Fruit fly (Drosophila melanogaster) whole organism, prepupa: ENCODE measurements around the gene CG17199.
A peak's percentile ranks its signal among the peaks of the same experiment; 100 is the strongest.

Experiments used
- Blimp-1 ChIP-seq: fragments of 200-800 bp; sonication (Bioruptor generic); optimal IDR thresholded peaks from 3 replicates; lab custom pipeline; 2017; ENCODE audit warnings: missing biosample characterization, missing genetic modification characterization, mild to moderate bottlenecking, moderate library complexity, missing genetic modification reagents
- CG10631 ChIP-seq: fragments of 200-800 bp; sonication (Bioruptor generic); optimal IDR thresholded peaks from 2 replicates; lab custom pipeline; 2016; ENCODE audit warnings: missing biosample characterization, missing genetic modification characterization
- CG10669 ChIP-seq: fragments of 200-800 bp; sonication (Bioruptor generic); optimal IDR thresholded peaks from 3 replicates; lab custom pipeline; 2018; ENCODE audit warnings: missing biosample characterization, mild to moderate bottlenecking, missing genetic modification characterization, moderate library complexity
- CG11294 ChIP-seq: fragments of 200-800 bp; sonication (Bioruptor generic); IDR thresholded peaks from 2 replicates; pipeline ENCODE4 v1.3.6; 2022; ENCODE audit warnings: missing biosample characterization, missing genetic modification characterization
- CG11762 ChIP-seq: fragments of 200-800 bp; sonication (Bioruptor generic); optimal IDR thresholded peaks from 3 replicates; lab custom pipeline; 2016; ENCODE audit warnings: missing biosample characterization, missing genetic modification characterization; ENCODE audit not compliant: insufficient read depth
- CG11902 ChIP-seq: fragments of 200-800 bp; sonication (Bioruptor generic); optimal IDR thresholded peaks from 3 replicates; lab custom pipeline; 2016; ENCODE audit warnings: missing biosample characterization, missing genetic modification characterization
- CG15336 ChIP-seq: fragments of 200-800 bp; sonication (Bioruptor generic); IDR thresholded peaks from 2 replicates; pipeline ENCODE4 v1.3.6; 2022; ENCODE audit warnings: missing biosample characterization, missing genetic modification characterization
- CG1621 ChIP-seq: fragments of 200-800 bp; sonication (Bioruptor generic); optimal IDR thresholded peaks from 3 replicates; lab custom pipeline; 2018; ENCODE audit warnings: missing biosample characterization, mild to moderate bottlenecking, missing genetic modification characterization
- CG16779 ChIP-seq: fragments of 200-800 bp; sonication (Bioruptor generic); optimal IDR thresholded peaks from 3 replicates; lab custom pipeline; 2017; ENCODE audit warnings: missing biosample characterization, mild to moderate bottlenecking, missing genetic modification characterization
- CG31627 ChIP-seq: fragments of 200-800 bp; sonication (Bioruptor generic); optimal IDR thresholded peaks from 3 replicates; lab custom pipeline; 2016; ENCODE audit warnings: missing biosample characterization, missing genetic modification characterization
- CG32006 ChIP-seq: fragments of 200-800 bp; sonication (Bioruptor generic); optimal IDR thresholded peaks from 3 replicates; lab custom pipeline; 2017; ENCODE audit warnings: missing biosample characterization, mild to moderate bottlenecking, missing genetic modification characterization
- CG34406 ChIP-seq: fragments of 200-800 bp; sonication (Bioruptor generic); optimal IDR thresholded peaks from 3 replicates; lab custom pipeline; 2016; ENCODE audit warnings: missing biosample characterization, missing genetic modification characterization
- CG3919 ChIP-seq: fragments of 200-800 bp; sonication (Bioruptor generic); optimal IDR thresholded peaks from 3 replicates; lab custom pipeline; 2016; ENCODE audit warnings: missing biosample characterization, missing genetic modification characterization
- CG6163 ChIP-seq: fragments of 200-800 bp; sonication (Bioruptor generic); IDR thresholded peaks from 3 replicates; pipeline ENCODE4 v1.3.6; 2022; ENCODE audit warnings: missing biosample characterization, missing genetic modification characterization
- CG6276 ChIP-seq: fragments of 200-800 bp; sonication (Bioruptor generic); optimal IDR thresholded peaks from 2 replicates; lab custom pipeline; 2017; ENCODE audit warnings: missing biosample characterization, mild to moderate bottlenecking, missing genetic modification characterization
- CG6792 ChIP-seq: fragments of 200-800 bp; sonication (Bioruptor generic); optimal IDR thresholded peaks from 3 replicates; lab custom pipeline; 2016; ENCODE audit warnings: missing biosample characterization, missing genetic modification characterization
- CG6854 ChIP-seq: fragments of 200-800 bp; sonication (Bioruptor generic); optimal IDR thresholded peaks from 2 replicates; lab custom pipeline; 2017; ENCODE audit warnings: missing biosample characterization, mild to moderate bottlenecking, missing genetic modification characterization
- CG7368 ChIP-seq: fragments of 200-800 bp; sonication (Bioruptor generic); optimal IDR thresholded peaks from 3 replicates; lab custom pipeline; 2016; ENCODE audit warnings: missing biosample characterization, missing genetic modification characterization
- CG8119 ChIP-seq: fragments of 200-800 bp; sonication (Bioruptor generic); IDR thresholded peaks from 3 replicates; pipeline ENCODE4 v1.3.6; 2022; ENCODE audit warnings: missing biosample characterization, missing genetic modification characterization
- CG8319 ChIP-seq: fragments of 200-800 bp; sonication (Bioruptor generic); optimal IDR thresholded peaks from 3 replicates; lab custom pipeline; 2016; ENCODE audit warnings: missing biosample characterization, missing genetic modification characterization
- CG8632 ChIP-seq: fragments of 200-800 bp; sonication (Bioruptor generic); optimal IDR thresholded peaks from 3 replicates; lab custom pipeline; 2016; ENCODE audit warnings: missing biosample characterization, missing genetic modification characterization
- CG9139 ChIP-seq: fragments of 200-800 bp; sonication (Bioruptor generic); optimal IDR thresholded peaks from 3 replicates; lab custom pipeline; 2017; ENCODE audit warnings: missing biosample characterization, mild to moderate bottlenecking, missing genetic modification characterization
- Eip75B ChIP-seq: fragments of 200-800 bp; sonication (Bioruptor generic); optimal IDR thresholded peaks from 3 replicates; lab custom pipeline; 2016; ENCODE audit warnings: missing biosample characterization, missing genetic modification characterization
- Eip78C ChIP-seq: fragments of 200-800 bp; sonication (Bioruptor generic); peaks from one replicate; lab custom pipeline; 2016; ENCODE audit warnings: missing biosample characterization, missing genetic modification characterization
- Ets21C ChIP-seq: fragments of 200-800 bp; sonication (Bioruptor generic); optimal IDR thresholded peaks from 3 replicates; lab custom pipeline; 2016; ENCODE audit warnings: missing biosample characterization, missing genetic modification characterization
- Ets96B ChIP-seq: fragments of 200-800 bp; optimal IDR thresholded peaks from 2 replicates; lab custom pipeline; 2019; ENCODE audit warnings: missing biosample characterization, mild to moderate bottlenecking, missing genetic modification characterization, moderate library complexity
- Gug ChIP-seq: fragments of 200-800 bp; sonication (Bioruptor generic); IDR thresholded peaks from 2 replicates; pipeline ENCODE4 v1.3.6; 2022; ENCODE audit warnings: missing biosample characterization, missing genetic modification characterization
- Hr38 ChIP-seq: sonication (Bioruptor generic); optimal IDR thresholded peaks from 2 replicates; lab custom pipeline; 2016; ENCODE audit warnings: missing biosample characterization, missing genetic modification characterization
- Hr39 ChIP-seq: fragments of 200-800 bp; sonication (Bioruptor generic); optimal IDR thresholded peaks from 2 replicates; lab custom pipeline; 2016; ENCODE audit warnings: missing biosample characterization, missing genetic modification characterization
- Hr4 ChIP-seq: fragments of 200-800 bp; sonication (Bioruptor generic); optimal IDR thresholded peaks from 3 replicates; lab custom pipeline; 2016; ENCODE audit warnings: missing biosample characterization, missing genetic modification characterization
- Lpt ChIP-seq: fragments of 200-800 bp; sonication (Bioruptor generic); optimal IDR thresholded peaks from 3 replicates; lab custom pipeline; 2016; ENCODE audit warnings: missing biosample characterization, missing genetic modification characterization
- Met ChIP-seq: fragments of 200-800 bp; sonication (Bioruptor generic); optimal IDR thresholded peaks from 3 replicates; lab custom pipeline; 2016; ENCODE audit warnings: missing biosample characterization, missing genetic modification characterization
- OdsH ChIP-seq: fragments of 200-800 bp; sonication (Bioruptor generic); optimal IDR thresholded peaks from 3 replicates; lab custom pipeline; 2016; ENCODE audit warnings: missing biosample characterization, missing genetic modification characterization
- Smox ChIP-seq: fragments of 200-800 bp; sonication (Bioruptor generic); optimal IDR thresholded peaks from 3 replicates; lab custom pipeline; 2016; ENCODE audit warnings: missing biosample characterization, missing genetic modification characterization
- Sox102F ChIP-seq: fragments of 200-800 bp; sonication (Bioruptor generic); optimal IDR thresholded peaks from 2 replicates; lab custom pipeline; 2016; ENCODE audit warnings: missing biosample characterization, mild to moderate bottlenecking, missing genetic modification characterization
- Sox14 ChIP-seq: fragments of 200-800 bp; sonication (Bioruptor generic); optimal IDR thresholded peaks from 3 replicates; lab custom pipeline; 2016; ENCODE audit warnings: missing biosample characterization, missing genetic modification characterization
- Sox15 ChIP-seq: fragments of 200-800 bp; sonication (Bioruptor generic); optimal IDR thresholded peaks from 3 replicates; lab custom pipeline; 2016; ENCODE audit warnings: missing biosample characterization, missing genetic modification characterization
- achi ChIP-seq: fragments of 200-800 bp; sonication (Bioruptor generic); optimal IDR thresholded peaks from 3 replicates; lab custom pipeline; 2016; ENCODE audit warnings: missing biosample characterization, missing genetic modification characterization
- acj6 ChIP-seq: fragments of 200-800 bp; sonication (Bioruptor generic); optimal IDR thresholded peaks from 3 replicates; lab custom pipeline; 2016; ENCODE audit warnings: missing biosample characterization, missing genetic modification characterization
- cyc ChIP-seq: fragments of 200-800 bp; sonication (Bioruptor generic); optimal IDR thresholded peaks from 3 replicates; lab custom pipeline; 2016; ENCODE audit warnings: missing biosample characterization, missing genetic modification characterization
- dac ChIP-seq: fragments of 200-800 bp; sonication (Bioruptor generic); optimal IDR thresholded peaks from 2 replicates; lab custom pipeline; 2017; ENCODE audit warnings: missing biosample characterization, mild to moderate bottlenecking, missing genetic modification characterization
- dsx ChIP-seq: fragments of 200-800 bp; optimal IDR thresholded peaks from 3 replicates; lab custom pipeline; 2019; ENCODE audit warnings: missing biosample characterization, mild to moderate bottlenecking, missing genetic modification characterization, moderate library complexity; ENCODE audit not compliant: poor library complexity, severe bottlenecking
- eg ChIP-seq: fragments of 200-800 bp; sonication (Bioruptor generic); IDR thresholded peaks from 3 replicates; pipeline ENCODE4 v1.3.6; 2022; ENCODE audit warnings: missing biosample characterization, missing genetic modification characterization
- fd59A ChIP-seq: fragments of 200-800 bp; sonication (Bioruptor generic); optimal IDR thresholded peaks from 2 replicates; lab custom pipeline; 2017; ENCODE audit warnings: missing biosample characterization, mild to moderate bottlenecking, missing genetic modification characterization, missing genetic modification reagents
- fd85E ChIP-seq: fragments of 200-800 bp; sonication (Bioruptor generic); optimal IDR thresholded peaks from 3 replicates; lab custom pipeline; 2016; ENCODE audit warnings: missing biosample characterization, missing genetic modification characterization
- lz ChIP-seq: fragments of 200-800 bp; sonication (Bioruptor generic); optimal IDR thresholded peaks from 3 replicates; lab custom pipeline; 2016; ENCODE audit warnings: missing biosample characterization, missing genetic modification characterization
- net ChIP-seq: fragments of 200-800 bp; sonication (Bioruptor generic); optimal IDR thresholded peaks from 3 replicates; lab custom pipeline; 2016; ENCODE audit warnings: missing biosample characterization, missing genetic modification characterization
- pdm3 ChIP-seq: fragments of 200-800 bp; sonication (Bioruptor generic); optimal IDR thresholded peaks from 3 replicates; lab custom pipeline; 2016; ENCODE audit warnings: missing biosample characterization, missing genetic modification characterization
- ss ChIP-seq, 2 experiments: fragments of 200-800 bp; sonication (Bioruptor generic); optimal IDR thresholded peaks; 2 replicates in 1 of 2; 3 replicates in 1 of 2; lab custom pipeline; 2017 to 2018; ENCODE audit warnings: mild to moderate bottlenecking in 2 of 2, missing biosample characterization in 2 of 2, missing genetic modification characterization in 2 of 2, moderate library complexity in 1 of 2
- svp ChIP-seq: fragments of 200-800 bp; sonication (Bioruptor generic); peaks from one replicate; lab custom pipeline; 2016; ENCODE audit warnings: missing biosample characterization, missing genetic modification characterization
- topi ChIP-seq: fragments of 200-800 bp; sonication (Bioruptor generic); optimal IDR thresholded peaks from 3 replicates; lab custom pipeline; 2016; ENCODE audit warnings: missing biosample characterization, missing genetic modification characterization
- vri ChIP-seq: fragments of 200-800 bp; sonication (Bioruptor generic); optimal IDR thresholded peaks from 3 replicates; lab custom pipeline; 2016; ENCODE audit warnings: missing biosample characterization, mild to moderate bottlenecking, missing genetic modification characterization

CG17199 gene

DNA sequence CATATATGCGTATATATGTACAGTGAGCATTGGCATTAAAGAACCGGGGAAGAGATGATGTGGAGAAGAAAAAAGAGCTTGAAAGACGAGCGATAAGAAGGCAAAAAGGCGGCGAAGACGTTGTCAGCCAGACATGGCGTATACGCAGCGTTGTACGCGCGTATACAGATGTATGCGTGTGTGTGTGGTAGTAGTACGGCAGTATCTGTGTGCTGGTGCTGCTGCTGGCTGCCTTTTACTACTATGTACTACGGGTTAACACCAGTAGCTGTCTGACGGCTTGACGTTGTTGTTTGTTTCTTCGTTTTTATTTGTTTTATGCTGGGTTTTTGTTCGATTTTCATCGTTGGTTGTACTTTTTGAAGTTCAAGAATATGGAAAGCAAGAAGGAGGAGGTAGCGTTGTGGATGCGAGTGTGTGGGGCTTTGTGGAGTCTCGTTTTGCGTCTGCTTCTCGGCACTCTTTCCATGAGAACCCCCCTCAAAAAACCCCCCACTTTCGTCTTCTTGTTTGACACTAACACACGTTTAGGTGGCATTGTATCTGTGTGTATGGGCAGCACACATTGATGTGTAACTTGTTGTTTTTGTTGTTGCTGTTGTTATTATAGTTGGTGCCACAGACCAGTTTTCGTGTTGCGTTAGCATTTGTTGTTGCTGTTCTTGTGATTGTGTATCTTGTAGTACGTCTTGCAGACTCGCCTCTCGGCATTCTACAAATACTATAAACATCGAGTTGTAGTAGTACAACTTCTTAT lies 47.8 kb upstream of the CG17199 start:
- TF ChIP-seq CG32006 (no peak), CG16779 (tag; lab: Kevin White, UChicago) (peak; percentile 68), CG8119 (GFP tag; lab: Robert Waterston, UW) (peak; percentile 74), CG7368 (GFP tag; lab: Kevin White, UChicago) (no peak), CG34406 (no peak), Eip75B (GFP tag; lab: Kevin White, UChicago) (peak; percentile 16), fd59A (no peak), CG11294 (GFP tag; lab: Robert Waterston, UW) (no peak), CG6854 (peak; percentile 17), Hr38 (GFP tag; lab: Kevin White, UChicago) (no peak), Sox102F (GFP tag; lab: Kevin White, UChicago) (no peak), CG8632 (GFP tag; lab: Kevin White, UChicago) (no peak), CG6792 (no peak), CG11902 (GFP tag; lab: Kevin White, UChicago) (no peak), vri (GFP tag; lab: Kevin White, UChicago) (peak; percentile 13), CG3919 (GFP tag; lab: Kevin White, UChicago) (no peak), Met (GFP tag; lab: Kevin White, UChicago) (no peak), pdm3 (GFP tag; lab: Kevin White, UChicago) (no peak), Blimp-1 (GFP tag; lab: Kevin White, UChicago) (no peak), topi (no peak), fd85E (GFP tag; lab: Kevin White, UChicago) (no peak), CG31627 (GFP tag; lab: Kevin White, UChicago) (no peak), Ets96B (tag; lab: Kevin White, UChicago) (peak; percentile 61), Sox14 (GFP tag; lab: Kevin White, UChicago) (no peak), eg (GFP tag; lab: Robert Waterston, UW) (peak; percentile 57; the same call in 2 of the 3 replicates), Eip78C (peak; percentile 72), dsx (peak; percentile 90), ss (GFP tag; optimal IDR thresholded peaks at IDR 0.05; lab: Kevin White, UChicago) (peak; percentile 90 to 92), achi (no peak), Hr4 (GFP tag; lab: Kevin White, UChicago) (no peak), CG9139 (peak; percentile 77), Smox (GFP tag; lab: Kevin White, UChicago) (no peak), cyc (GFP tag; lab: Kevin White, UChicago) (no peak), OdsH (GFP tag; lab: Kevin White, UChicago) (no peak), CG6276 (GFP tag; lab: Kevin White, UChicago) (peak; percentile 62), CG1621 (tag; lab: Kevin White, UChicago) (peak; percentile 82), Hr39 (GFP tag; lab: Kevin White, UChicago) (no peak), CG8319 (GFP tag; lab: Kevin White, UChicago) (no peak), Lpt (peak; percentile 34), CG15336 (GFP tag; lab: Robert Waterston, UW) (peak; percentile 65), lz (GFP tag; lab: Kevin White, UChicago) (no peak), svp (GFP tag; lab: Kevin White, UChicago) (peak; percentile 75), acj6 (GFP tag; lab: Kevin White, UChicago) (no peak), Gug (no peak), CG11762 (GFP tag; lab: Kevin White, UChicago) (no peak), CG6163 (peak; percentile 71; the same call in 2 of the 3 replicates), net (no peak), CG10669 (GFP tag; lab: Kevin White, UChicago) (peak; percentile 34), Ets21C (no peak), Sox15 (GFP tag; lab: Kevin White, UChicago) (no peak), dac (GFP tag; lab: Kevin White, UChicago) (no peak), CG10631 (GFP tag; lab: Kevin White, UChicago) (no peak)
